Fruit fly (Drosophila melanogaster): ENCODE measurements around the gene Cpr72Eb.

DNA sequence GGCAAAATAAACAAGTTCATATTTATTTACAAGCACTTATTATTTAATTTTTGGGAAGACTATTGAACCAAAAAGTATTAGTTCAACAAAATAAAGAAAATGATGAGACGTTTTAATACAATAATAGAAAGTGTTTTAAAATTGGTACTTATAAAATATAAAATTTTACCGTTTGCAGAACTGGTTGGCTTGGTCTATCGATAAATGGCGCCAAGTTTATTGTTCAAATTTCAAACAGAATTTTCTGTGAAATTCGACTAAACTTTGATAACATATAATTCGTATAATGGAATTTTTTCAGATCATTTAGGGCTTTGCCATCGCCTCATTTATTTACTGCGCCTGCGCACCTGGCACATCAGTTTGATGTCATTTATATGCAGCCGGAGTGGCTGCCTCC, 26.1 kb downstream of the Cpr72Eb start:
- TF ChIP-seq CG8478 (optimal IDR thresholded peaks at IDR 0.05): no peak
- no peak for TF ChIP-seq psq (optimal IDR thresholded peaks at IDR 0.05)
- no peak for TF ChIP-seq EcR (GFP tag; optimal IDR thresholded peaks at IDR 0.05)
